Worm (Caenorhabditis elegans) whole organism, L2 larva: ENCODE results near the gene gcy-9.
A peak's percentile ranks its signal among the peaks of the same experiment; 100 is the strongest.

Experiments used
- ama-1 ChIP-seq: fragments of 150-350 bp; optimal IDR thresholded peaks from 2 replicates; lab custom pipeline; 2018; ENCODE audit warnings: inconsistent platforms
- blmp-1 ChIP-seq: sonication (generic microtip); optimal IDR thresholded peaks from 2 replicates; lab custom pipeline; 2017; ENCODE audit warnings: missing genetic modification characterization, mild to moderate bottlenecking, missing compliant biosample characterization, antibody characterized with exemption, moderate library complexity; ENCODE audit not compliant: insufficient read depth
- ceh-82 ChIP-seq: fragments of 150-350 bp; optimal IDR thresholded peaks from 2 replicates; lab custom pipeline; 2014; ENCODE audit warnings: missing biosample characterization, missing genetic modification characterization
- lin-13 ChIP-seq: fragments of 150-350 bp; optimal IDR thresholded peaks from 2 replicates; lab custom pipeline; 2014; ENCODE audit warnings: missing biosample characterization, missing genetic modification reagents, missing genetic modification characterization
- lsy-2 ChIP-seq, 2 experiments: fragments of 150-350 bp in 1 of 2; sonication (generic microtip) in 1 of 2; optimal IDR thresholded peaks; 2 replicates each; lab custom pipeline; 2014 to 2017; ENCODE audit warnings: missing biosample characterization in 2 of 2, missing genetic modification characterization in 2 of 2
- nhr-10 ChIP-seq: sonication (generic microtip); optimal IDR thresholded peaks from 2 replicates; lab custom pipeline; 2017; ENCODE audit warnings: missing biosample characterization, missing genetic modification characterization
- nhr-12 ChIP-seq: fragments of 150-350 bp; optimal IDR thresholded peaks from 2 replicates; lab custom pipeline; 2014; ENCODE audit warnings: missing biosample characterization, missing genetic modification characterization
- nhr-237 ChIP-seq: fragments of 150-350 bp; optimal IDR thresholded peaks from 2 replicates; lab custom pipeline; 2014; ENCODE audit warnings: missing biosample characterization, missing genetic modification characterization
- nhr-25 ChIP-seq: fragments of 150-350 bp; sonication (generic microtip); optimal IDR thresholded peaks from 3 replicates; lab custom pipeline; 2014; ENCODE audit warnings: missing biosample characterization, missing genetic modification characterization
- skn-1 ChIP-seq: sonication (generic microtip); optimal IDR thresholded peaks from 2 replicates; lab custom pipeline; 2017; ENCODE audit warnings: missing biosample characterization, missing genetic modification characterization
- sma-9 ChIP-seq, 2 experiments: fragments of 150-350 bp in 1 of 2; sonication (generic microtip) in 1 of 2; optimal IDR thresholded peaks; 2 replicates each; lab custom pipeline; 2014 to 2016; ENCODE audit warnings: missing genetic modification characterization in 2 of 2, mild to moderate bottlenecking in 1 of 2, missing biosample characterization in 1 of 2, missing compliant biosample characterization in 1 of 2, missing genetic modification reagents in 1 of 2, moderate library complexity in 1 of 2
- unc-62 ChIP-seq: fragments of 150-350 bp; optimal IDR thresholded peaks from 2 replicates; lab custom pipeline; 2014; ENCODE audit warnings: missing biosample characterization, missing genetic modification reagents, missing genetic modification characterization
- ztf-11 ChIP-seq: sonication (generic microtip); optimal IDR thresholded peaks from 2 replicates; lab custom pipeline; 2017; ENCODE audit warnings: missing biosample characterization, missing genetic modification characterization

- no peak for TF ChIP-seq unc-62
- no peak for TF ChIP-seq nhr-12 (tag; lab: Kevin White, UChicago)
- TF ChIP-seq ztf-11 (tag; lab: Kevin White, UChicago), result no peak
- TF ChIP-seq nhr-25 (tag; lab: Kevin White, UChicago), result peak; percentile 78
- no peak for TF ChIP-seq nhr-237 (tag; lab: Kevin White, UChicago)
- no peak for TF ChIP-seq ama-1
- no peak for TF ChIP-seq skn-1 (tag; lab: Kevin White, UChicago)
- no peak for TF ChIP-seq blmp-1 (tag; lab: Kevin White, UChicago)
- peak; percentile 82 for TF ChIP-seq sma-9 (GFP tag; optimal IDR thresholded peaks at IDR 0.05; lab: Kevin White, UChicago)
- no peak for TF ChIP-seq sma-9 (tag; optimal IDR thresholded peaks at IDR 0.05; lab: Kevin White, UChicago)
- TF ChIP-seq ceh-82 (tag; lab: Kevin White, UChicago), result no peak
- TF ChIP-seq nhr-10 (tag; lab: Kevin White, UChicago), result no peak
- peak; percentile 85 for TF ChIP-seq lin-13 (GFP tag; lab: Kevin White, UChicago)
- TF ChIP-seq lsy-2 (tag; optimal IDR thresholded peaks at IDR 0.05; lab: Kevin White, UChicago), result peak; percentile 36 to 78
Measured at ce11 chrX:11299642-11300307, 37.9 kb downstream of the gcy-9 start, which contains the start of the genes snrp-40.1 and F08G12.3.
